Fruit fly (Drosophila melanogaster) whole organism, adult: ENCODE results near the gene CG42404.

ENCODE experiments used
- CG11617 ChIP-seq: fragments of 200-800 bp; sonication (Bioruptor generic); optimal IDR thresholded peaks from 2 replicates; lab custom pipeline; 2017; ENCODE audit warnings: mild to moderate bottlenecking, missing biosample characterization, missing genetic modification reagents, missing genetic modification characterization
- CG12768 ChIP-seq: fragments of 200-800 bp; sonication (Bioruptor generic); optimal IDR thresholded peaks from 2 replicates; lab custom pipeline; 2017; ENCODE audit warnings: missing biosample characterization, missing genetic modification characterization, mild to moderate bottlenecking, moderate library complexity, missing genetic modification reagents
- CG14711 ChIP-seq: fragments of 200-800 bp; sonication (Bioruptor generic); optimal IDR thresholded peaks from 2 replicates; lab custom pipeline; 2018; ENCODE audit warnings: missing biosample characterization, mild to moderate bottlenecking, missing genetic modification characterization, moderate library complexity
- CG1620 ChIP-seq: fragments of 200-800 bp; sonication (Bioruptor generic); optimal IDR thresholded peaks from 2 replicates; lab custom pipeline; 2016; ENCODE audit warnings: missing biosample characterization, missing genetic modification characterization
- CG33017 ChIP-seq: fragments of 200-800 bp; sonication (Bioruptor generic); optimal IDR thresholded peaks from 2 replicates; lab custom pipeline; 2018; ENCODE audit warnings: missing biosample characterization, mild to moderate bottlenecking, missing genetic modification characterization, moderate library complexity
- CG5204 ChIP-seq: fragments of 200-800 bp; sonication (Bioruptor generic); optimal IDR thresholded peaks from 2 replicates; lab custom pipeline; 2016; ENCODE audit warnings: missing biosample characterization, missing genetic modification characterization
- CG7045 ChIP-seq: fragments of 200-800 bp; sonication (Bioruptor generic); optimal IDR thresholded peaks from 2 replicates; lab custom pipeline; 2017; ENCODE audit warnings: missing biosample characterization, mild to moderate bottlenecking, missing genetic modification characterization
- CG7101 ChIP-seq: fragments of 200-800 bp; sonication (Bioruptor generic); optimal IDR thresholded peaks from 2 replicates; lab custom pipeline; 2018; ENCODE audit warnings: missing biosample characterization, mild to moderate bottlenecking, missing genetic modification characterization, moderate library complexity
- Clk ChIP-seq: fragments of 200-800 bp; sonication (Bioruptor generic); optimal IDR thresholded peaks from 2 replicates; lab custom pipeline; 2017; ENCODE audit warnings: missing biosample characterization, missing genetic modification characterization
- Crg-1 ChIP-seq: fragments of 200-800 bp; sonication (Bioruptor generic); optimal IDR thresholded peaks from 2 replicates; lab custom pipeline; 2016; ENCODE audit warnings: missing biosample characterization, missing genetic modification characterization
- Hr96 ChIP-seq: fragments of 200-800 bp; sonication (Bioruptor generic); optimal IDR thresholded peaks from 2 replicates; lab custom pipeline; 2016; ENCODE audit warnings: missing biosample characterization, missing genetic modification characterization
- Mnt ChIP-seq: fragments of 200-800 bp; sonication (Bioruptor generic); optimal IDR thresholded peaks from 2 replicates; lab custom pipeline; 2016; ENCODE audit warnings: missing biosample characterization, mild to moderate bottlenecking, missing genetic modification characterization
- bab1 ChIP-seq: fragments of 200-800 bp; sonication (Bioruptor generic); optimal IDR thresholded peaks from 3 replicates; lab custom pipeline; 2019; ENCODE audit warnings: missing biosample characterization, mild to moderate bottlenecking, missing genetic modification characterization, moderate library complexity
- cic ChIP-seq: fragments of 200-800 bp; sonication (Bioruptor generic); optimal IDR thresholded peaks from 2 replicates; lab custom pipeline; 2017; ENCODE audit warnings: missing biosample characterization, mild to moderate bottlenecking, missing genetic modification characterization, moderate library complexity
- cnc ChIP-seq, 2 experiments: fragments of >200 bp; optimal IDR thresholded peaks; 2 replicates each; lab custom pipeline; 2017
- kay ChIP-seq: fragments of 200-800 bp; sonication (Bioruptor generic); peaks from one replicate; lab custom pipeline; 2016; ENCODE audit warnings: missing biosample characterization, missing genetic modification characterization, borderline replicate concordance
- ovo ChIP-seq: fragments of 200-800 bp; sonication (Bioruptor generic); optimal IDR thresholded peaks from 2 replicates; lab custom pipeline; 2016; ENCODE audit warnings: missing biosample characterization, missing genetic modification characterization
- pad ChIP-seq: fragments of 200-800 bp; sonication (Bioruptor generic); optimal IDR thresholded peaks from 3 replicates; lab custom pipeline; 2017; ENCODE audit warnings: missing biosample characterization, missing genetic modification characterization, mild to moderate bottlenecking, moderate library complexity, missing genetic modification reagents
- tj ChIP-seq: fragments of 200-800 bp; sonication (Bioruptor generic); optimal IDR thresholded peaks from 3 replicates; lab custom pipeline; 2017; ENCODE audit warnings: missing biosample characterization, mild to moderate bottlenecking, missing genetic modification characterization, moderate library complexity
- toe ChIP-seq: fragments of 200-800 bp; sonication (Bioruptor generic); optimal IDR thresholded peaks from 2 replicates; lab custom pipeline; 2016; ENCODE audit warnings: missing biosample characterization, missing genetic modification characterization

The CG42404 gene

DNA sequence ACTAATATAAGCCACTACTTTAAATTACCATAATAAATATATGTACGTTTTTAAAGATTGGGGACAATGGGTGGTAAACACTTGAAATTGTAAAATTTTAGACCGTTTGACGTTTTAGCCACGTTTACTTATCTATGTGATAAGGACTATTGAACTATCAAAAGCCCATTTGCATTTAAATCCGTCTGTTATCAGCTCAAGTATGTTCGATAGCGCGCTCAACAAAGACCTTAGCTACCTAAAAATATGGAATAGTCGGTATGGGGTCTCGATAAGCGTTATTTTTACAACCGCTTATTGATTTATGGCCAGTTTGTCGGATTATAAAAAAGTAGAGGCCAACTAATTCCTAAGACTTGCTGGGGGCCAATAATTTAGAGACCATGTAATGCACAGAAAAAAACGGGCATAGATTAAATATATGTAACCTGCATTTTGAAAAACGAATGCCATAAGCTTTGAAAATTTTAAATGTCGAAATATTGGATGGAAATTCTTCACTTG is 18.2 kb upstream of the CG42404 start:
- no peak for TF ChIP-seq bab1 (GFP tag; lab: Kevin White, UChicago)

DNA sequence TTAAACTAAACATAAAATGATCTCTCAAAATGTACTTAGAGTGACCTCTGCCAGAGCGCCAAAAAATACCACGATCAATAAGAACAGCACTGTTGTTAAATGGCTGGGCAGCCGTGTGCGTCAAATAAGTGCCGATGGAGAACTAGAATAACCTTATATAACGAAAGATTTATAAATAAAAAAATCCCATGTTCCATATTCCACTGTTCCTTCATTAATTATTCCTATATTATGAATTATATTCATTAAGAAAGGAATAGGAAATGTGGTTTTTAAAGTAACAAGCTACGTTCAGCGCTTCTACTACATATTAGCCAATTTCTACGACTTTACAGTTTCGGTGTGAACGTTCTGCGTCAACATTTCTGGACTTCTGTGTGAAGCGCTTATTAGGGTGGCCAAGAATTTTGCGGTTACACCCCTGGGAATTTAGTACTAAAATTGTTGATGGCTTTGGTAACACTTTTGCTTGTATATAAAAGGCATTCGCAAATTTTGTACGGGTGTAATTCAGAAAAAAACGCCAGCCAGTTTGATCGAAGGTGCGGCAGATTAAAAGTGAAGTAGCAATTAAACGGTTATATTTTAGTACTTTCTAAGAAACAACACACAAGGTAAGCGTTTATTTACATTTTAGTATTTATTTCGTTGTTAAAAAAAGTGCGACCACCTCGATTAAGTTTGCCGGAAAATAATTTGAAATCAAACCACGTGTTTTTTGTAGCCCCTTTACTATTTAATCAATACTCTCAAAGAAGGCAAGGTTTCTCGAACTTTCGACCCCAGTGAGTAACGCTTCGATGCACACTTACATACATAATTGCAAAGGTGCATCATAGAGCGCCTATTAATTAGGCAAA is 7.5 kb upstream of the CG42404 start, which contains the start of the genes tefu and Hsc70-4:
TSS of gene tefu (minus strand) at position 51 of the 860 bp plus-strand sequence.
TSS of gene Hsc70-4 (plus strand) at position 502 of the 860 bp plus-strand sequence.
- TF ChIP-seq bab1 (GFP tag; lab: Kevin White, UChicago) = peak; percentile 69
- TF ChIP-seq Mnt (GFP tag; lab: Kevin White, UChicago) = peak; percentile 93
- peak; percentile 35 for TF ChIP-seq ovo
- TF ChIP-seq CG14711 (tag; lab: Kevin White, UChicago) = no peak
- TF ChIP-seq Hr96 (GFP tag; lab: Kevin White, UChicago) = peak; percentile 51
- TF ChIP-seq pad (GFP tag; lab: Kevin White, UChicago) = peak; percentile 28
- TF ChIP-seq Crg-1 (GFP tag; lab: Kevin White, UChicago) = no peak
- peak; percentile 0 for TF ChIP-seq CG33017 (tag; lab: Kevin White, UChicago)
- peak; percentile 41 for TF ChIP-seq CG7045 (GFP tag; lab: Kevin White, UChicago)
- TF ChIP-seq CG1620 = peak; percentile 53
- peak; percentile 82 for TF ChIP-seq CG5204 (GFP tag; lab: Kevin White, UChicago)
- TF ChIP-seq cnc (optimal IDR thresholded peaks at IDR 0.05; lab: Kevin White, UChicago) = no peak
- TF ChIP-seq CG11617 (GFP tag; lab: Kevin White, UChicago) = peak; percentile 42
- TF ChIP-seq cic = peak; percentile 80
- peak; percentile 83 for TF ChIP-seq toe (GFP tag; lab: Kevin White, UChicago)
- peak; percentile 62 for TF ChIP-seq Clk (GFP tag; lab: Kevin White, UChicago)
- no peak for TF ChIP-seq kay (GFP tag; lab: Kevin White, UChicago)
- peak; percentile 52 for TF ChIP-seq tj (GFP tag; lab: Kevin White, UChicago)
- TF ChIP-seq CG12768 (GFP tag; lab: Kevin White, UChicago) = no peak
- TF ChIP-seq CG7101 (tag; lab: Kevin White, UChicago) = peak; percentile 55

DNA sequence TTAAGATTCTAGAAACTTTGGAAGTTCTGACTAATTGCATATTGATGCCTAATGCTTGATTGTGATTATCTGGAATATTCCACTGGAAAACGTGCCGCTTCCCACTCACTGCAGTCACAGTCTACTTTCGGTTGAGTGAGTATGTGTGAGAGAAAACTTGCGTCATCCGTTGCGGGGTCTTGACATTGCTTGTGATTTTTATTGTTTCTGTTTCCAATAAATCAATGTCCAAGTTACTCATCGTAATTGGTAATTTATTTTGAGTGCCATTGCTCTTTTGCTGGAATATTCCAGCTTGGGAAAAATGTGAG is 6.9 kb upstream of the CG42404 start:
- TF ChIP-seq CG5204 (GFP tag; lab: Kevin White, UChicago) = no peak
- TF ChIP-seq tj (GFP tag; lab: Kevin White, UChicago) = no peak
- TF ChIP-seq CG7045 (GFP tag; lab: Kevin White, UChicago) = no peak
- TF ChIP-seq kay (GFP tag; lab: Kevin White, UChicago) = peak; percentile 51
- TF ChIP-seq CG7101 (tag; lab: Kevin White, UChicago) = no peak

DNA sequence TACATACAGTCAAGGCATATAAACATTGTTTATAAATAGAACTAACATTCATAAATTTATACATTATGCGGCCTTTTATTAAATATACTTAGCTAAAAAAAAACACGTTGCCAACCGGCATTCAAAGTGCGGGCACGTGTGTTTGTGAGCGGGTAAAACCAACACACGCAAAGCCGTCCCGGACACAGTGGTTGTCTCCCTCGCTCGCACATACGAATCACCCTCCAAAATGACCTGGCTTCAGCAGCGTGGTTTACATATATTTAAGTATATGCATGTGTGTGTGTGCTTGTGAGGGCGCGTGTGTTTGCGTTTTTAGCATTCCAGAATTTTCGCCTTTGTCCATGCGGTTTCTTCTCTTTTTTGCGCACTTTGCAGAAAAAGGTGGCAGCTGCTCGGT is 6.4 kb upstream of the CG42404 start:
- TF ChIP-seq CG5204 (GFP tag; lab: Kevin White, UChicago) (peak; percentile 29), kay (GFP tag; lab: Kevin White, UChicago) (no peak), Hr96 (GFP tag; lab: Kevin White, UChicago) (peak; percentile 38), CG7101 (tag; lab: Kevin White, UChicago) (no peak), CG12768 (GFP tag; lab: Kevin White, UChicago) (peak; percentile 48), toe (GFP tag; lab: Kevin White, UChicago) (no peak), Mnt (GFP tag; lab: Kevin White, UChicago) (peak; percentile 96), pad (GFP tag; lab: Kevin White, UChicago) (no peak), Crg-1 (GFP tag; lab: Kevin White, UChicago) (no peak), ovo (peak; percentile 28), tj (GFP tag; lab: Kevin White, UChicago) (peak; percentile 80)

DNA sequence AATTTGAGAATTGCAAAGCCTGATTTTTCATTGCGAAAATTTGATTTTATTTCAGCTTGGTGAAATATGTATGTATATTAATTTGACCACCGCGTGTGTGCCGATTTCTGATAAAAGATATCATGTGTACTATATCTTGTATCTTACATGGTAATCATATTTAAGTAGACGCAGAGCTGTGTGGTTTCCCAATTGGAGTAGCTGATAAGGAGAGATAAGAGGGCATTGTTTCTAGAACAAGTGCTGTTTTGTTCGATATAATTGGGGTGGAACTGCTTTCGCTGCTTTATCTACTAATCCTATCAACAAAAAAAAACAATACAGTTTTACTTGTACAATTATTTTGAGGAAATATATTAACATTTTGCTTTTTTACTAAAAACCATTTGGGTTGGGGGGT is 3.3 kb upstream of the CG42404 start:
- TF ChIP-seq CG7101 (tag; lab: Kevin White, UChicago) (peak; percentile 18), CG12768 (GFP tag; lab: Kevin White, UChicago) (peak; percentile 18), tj (GFP tag; lab: Kevin White, UChicago) (peak; percentile 24), Clk (GFP tag; lab: Kevin White, UChicago) (no peak)

DNA sequence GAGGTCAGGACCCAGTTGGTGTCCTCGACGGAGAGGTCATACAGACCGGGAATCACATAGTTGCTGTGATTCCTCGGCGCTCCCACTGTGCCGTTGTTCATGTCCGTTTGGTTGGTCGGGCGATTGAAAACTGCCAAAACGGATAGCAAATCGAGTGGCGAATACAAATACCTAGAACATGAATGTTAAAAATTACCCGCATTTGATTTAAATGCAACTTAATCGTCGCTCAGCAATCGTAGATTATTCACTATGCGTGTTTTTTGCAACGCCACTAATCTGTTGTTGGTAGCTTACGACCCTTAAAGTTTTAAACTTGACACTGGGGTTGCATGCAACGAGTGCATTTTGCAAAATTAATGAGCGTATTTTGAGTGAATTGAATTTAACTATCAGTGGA is 857 bp upstream of the CG42404 start, which contains the start of gene Amt:
TSS of gene Amt (minus strand) at position 101 of the 400 bp plus-strand sequence.
- TF ChIP-seq CG11617 (GFP tag; lab: Kevin White, UChicago) = no peak

DNA sequence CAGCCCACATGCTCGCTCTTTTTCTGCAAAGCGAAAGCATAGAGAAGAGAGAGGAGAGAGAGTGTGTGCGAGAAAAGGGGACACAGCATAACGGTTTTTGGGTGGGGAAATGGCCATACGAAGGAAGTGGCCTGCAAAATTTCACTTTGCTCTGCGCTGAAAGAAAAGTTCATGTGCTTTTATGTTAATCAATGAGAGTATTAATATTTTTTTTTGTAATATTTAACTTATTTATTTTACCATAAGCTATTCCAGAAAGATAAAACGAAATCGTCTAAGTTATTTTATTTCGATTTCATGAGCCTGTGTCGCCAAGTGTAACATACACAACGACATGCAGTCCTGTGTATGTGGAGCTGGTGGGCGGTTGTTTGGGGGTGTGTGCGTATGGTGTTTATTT is 560 bp downstream of the CG42404 start:
- peak; percentile 58 for TF ChIP-seq CG11617 (GFP tag; lab: Kevin White, UChicago)
- no peak for TF ChIP-seq kay (GFP tag; lab: Kevin White, UChicago)
- peak; percentile 21 for TF ChIP-seq Mnt (GFP tag; lab: Kevin White, UChicago)
- peak; percentile 24 for TF ChIP-seq cic
- TF ChIP-seq CG33017 (tag; lab: Kevin White, UChicago) = peak; percentile 88
- peak; percentile 19 for TF ChIP-seq tj (GFP tag; lab: Kevin White, UChicago)
- TF ChIP-seq ovo = no peak
- TF ChIP-seq toe (GFP tag; lab: Kevin White, UChicago) = no peak
- TF ChIP-seq Clk (GFP tag; lab: Kevin White, UChicago) = peak; percentile 39
- peak; percentile 63 for TF ChIP-seq CG5204 (GFP tag; lab: Kevin White, UChicago)
- TF ChIP-seq Crg-1 (GFP tag; lab: Kevin White, UChicago) = no peak
- peak; percentile 51 for TF ChIP-seq CG12768 (GFP tag; lab: Kevin White, UChicago)
- no peak for TF ChIP-seq bab1 (GFP tag; lab: Kevin White, UChicago)
- peak; percentile 69 for TF ChIP-seq CG7101 (tag; lab: Kevin White, UChicago)
- no peak for TF ChIP-seq cnc (optimal IDR thresholded peaks at IDR 0.05; lab: Kevin White, UChicago)
- no peak for TF ChIP-seq CG1620
- peak; percentile 47 for TF ChIP-seq CG14711 (tag; lab: Kevin White, UChicago)
- TF ChIP-seq CG7045 (GFP tag; lab: Kevin White, UChicago) = peak; percentile 57
- TF ChIP-seq Hr96 (GFP tag; lab: Kevin White, UChicago) = no peak
- peak; percentile 83 for TF ChIP-seq pad (GFP tag; lab: Kevin White, UChicago)
